Fruit fly (Drosophila melanogaster) whole organism, wandering third instar larva: ENCODE measurements around the gene CG42504.

Experiments used
- fru ChIP-seq: fragments of 200-800 bp; sonication (Bioruptor generic); optimal IDR thresholded peaks from 3 replicates; lab custom pipeline; 2016; ENCODE audit warnings: missing biosample characterization, mild to moderate bottlenecking, missing genetic modification characterization
- jim ChIP-seq: fragments of 175-275, 200-325 bp; sonication (Bioruptor generic); optimal IDR thresholded peaks from 2 replicates; lab custom pipeline; 2016; ENCODE audit warnings: missing biosample characterization, mild to moderate bottlenecking, missing genetic modification characterization
- sage ChIP-seq: fragments of 200-800 bp; sonication (Bioruptor generic); optimal IDR thresholded peaks from 2 replicates; lab custom pipeline; 2016; ENCODE audit warnings: missing biosample characterization, mild to moderate bottlenecking, missing genetic modification characterization
- sv ChIP-seq: fragments of 200-800 bp; sonication (Bioruptor generic); optimal IDR thresholded peaks from 3 replicates; lab custom pipeline; 2016; ENCODE audit warnings: missing biosample characterization, missing genetic modification characterization

DNA sequence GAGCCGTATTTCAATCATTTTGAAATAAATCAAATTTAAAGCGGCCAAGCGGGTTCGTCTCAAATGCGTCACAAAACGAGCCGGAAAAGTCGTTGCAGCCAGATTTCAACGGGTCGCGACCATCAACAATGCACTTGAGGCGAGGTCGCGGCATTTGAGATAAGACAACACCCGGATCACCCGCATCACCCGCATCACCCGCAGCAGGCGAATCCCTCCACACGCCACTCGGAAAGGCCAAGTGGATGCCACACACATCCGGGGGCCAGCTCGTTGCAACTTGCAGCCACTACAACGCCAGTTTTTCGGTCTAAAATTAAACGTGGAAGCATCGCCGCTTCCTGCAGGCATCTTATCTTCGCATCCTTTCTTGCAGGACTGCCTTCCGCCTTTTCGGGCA is 25.1 kb downstream of the CG42504 start:
- TF ChIP-seq fru (GFP tag; lab: Kevin White, UChicago): no peak
- no peak for TF ChIP-seq jim (GFP tag; lab: Kevin White, UChicago)
- TF ChIP-seq sv (GFP tag; lab: Kevin White, UChicago): no peak
- no peak for TF ChIP-seq sage (GFP tag; lab: Kevin White, UChicago)
